Fruit fly (Drosophila melanogaster) whole organism, embryonic: ENCODE results near the gene CG17593.

Experiments used
- Adf1 ChIP-seq: fragments of 200-800 bp; sonication (Bioruptor generic); IDR thresholded peaks from 2 replicates; pipeline ENCODE4 v1.3.6; 2022; ENCODE audit warnings: missing biosample characterization, missing genetic modification characterization
- Atf3 ChIP-seq: fragments of 200-800 bp; sonication (Bioruptor generic); optimal IDR thresholded peaks from 3 replicates; lab custom pipeline; 2016; ENCODE audit warnings: missing biosample characterization, missing genetic modification characterization
- Bgb ChIP-seq: fragments of 200-800 bp; sonication (Bioruptor generic); IDR thresholded peaks from 2 replicates; pipeline ENCODE4 v1.3.6; 2022; ENCODE audit warnings: missing biosample characterization, missing genetic modification characterization; ENCODE audit not compliant: partially characterized antibody
- CG10979 ChIP-seq: fragments of 200-800 bp; sonication (Bioruptor generic); optimal IDR thresholded peaks from 2 replicates; lab custom pipeline; 2018; ENCODE audit warnings: missing biosample characterization, mild to moderate bottlenecking, missing genetic modification characterization, moderate library complexity
- CG12659 ChIP-seq: fragments of 200-800 bp; sonication (Bioruptor generic); optimal IDR thresholded peaks from 3 replicates; lab custom pipeline; 2017; ENCODE audit warnings: mild to moderate bottlenecking, missing biosample characterization, missing genetic modification reagents, missing genetic modification characterization
- CG14965 ChIP-seq: fragments of 200-800 bp; sonication (Bioruptor generic); optimal IDR thresholded peaks from 2 replicates; lab custom pipeline; 2016; ENCODE audit warnings: missing biosample characterization, missing genetic modification characterization, borderline replicate concordance
- CG15011 ChIP-seq: fragments of 200-800 bp; sonication (Bioruptor generic); optimal IDR thresholded peaks from 3 replicates; lab custom pipeline; 2018; ENCODE audit warnings: missing biosample characterization, mild to moderate bottlenecking, missing genetic modification characterization
- CG1602 ChIP-seq: fragments of 200-800 bp; sonication (Bioruptor generic); optimal IDR thresholded peaks from 3 replicates; lab custom pipeline; 2016; ENCODE audit warnings: missing biosample characterization, missing genetic modification characterization
- CG16779 ChIP-seq: fragments of 200-800 bp; sonication (Bioruptor generic); IDR thresholded peaks from 2 replicates; pipeline ENCODE4 v1.3.6; 2022; ENCODE audit warnings: missing biosample characterization, missing genetic modification characterization
- CG18619 ChIP-seq: fragments of 200-800 bp; sonication (Bioruptor generic); optimal IDR thresholded peaks from 3 replicates; lab custom pipeline; 2017; ENCODE audit warnings: missing biosample characterization, mild to moderate bottlenecking, missing genetic modification characterization
- CG2875 ChIP-seq: fragments of 200-800 bp; sonication (Bioruptor generic); optimal IDR thresholded peaks from 2 replicates; lab custom pipeline; 2017; ENCODE audit warnings: missing biosample characterization, mild to moderate bottlenecking, missing genetic modification characterization, missing genetic modification reagents
- CG30020 ChIP-seq: fragments of 200-800 bp; optimal IDR thresholded peaks from 2 replicates; lab custom pipeline; 2019; ENCODE audit warnings: missing biosample characterization, mild to moderate bottlenecking, missing genetic modification characterization, moderate library complexity
- CG3065 ChIP-seq: fragments of 200-800 bp; sonication (Bioruptor generic); optimal IDR thresholded peaks from 2 replicates; lab custom pipeline; 2016; ENCODE audit warnings: missing biosample characterization, missing genetic modification characterization
- CG6254 ChIP-seq: fragments of 200-800 bp; sonication (Bioruptor generic); optimal IDR thresholded peaks from 3 replicates; lab custom pipeline; 2017; ENCODE audit warnings: mild to moderate bottlenecking, missing biosample characterization, missing genetic modification reagents, missing genetic modification characterization
- CG6791 ChIP-seq: fragments of 200-800 bp; sonication (Bioruptor generic); IDR thresholded peaks from 3 replicates; pipeline ENCODE4 v1.3.6; 2022; ENCODE audit warnings: missing biosample characterization, missing genetic modification characterization; ENCODE audit not compliant: partially characterized antibody
- CG7357 ChIP-seq: fragments of 200-800 bp; sonication (Bioruptor generic); IDR thresholded peaks from 3 replicates; pipeline ENCODE4 v1.3.6; 2022; ENCODE audit warnings: missing biosample characterization, missing genetic modification characterization
- D19B ChIP-seq: fragments of 200-800 bp; sonication (Bioruptor generic); optimal IDR thresholded peaks from 2 replicates; lab custom pipeline; 2017; ENCODE audit warnings: missing biosample characterization, mild to moderate bottlenecking, missing genetic modification characterization
- E2f2 ChIP-seq: fragments of 200-800 bp; sonication (Bioruptor generic); IDR thresholded peaks from 2 replicates; pipeline ENCODE4 v1.3.6; 2022; ENCODE audit warnings: missing biosample characterization, missing genetic modification characterization
- ERR ChIP-seq: fragments of 200-800 bp; sonication (Bioruptor generic); optimal IDR thresholded peaks from 2 replicates; lab custom pipeline; 2016; ENCODE audit warnings: missing biosample characterization, missing genetic modification characterization
- Hand ChIP-seq: fragments of 200-800 bp; sonication (Bioruptor generic); optimal IDR thresholded peaks from 2 replicates; lab custom pipeline; 2017; ENCODE audit warnings: mild to moderate bottlenecking, missing biosample characterization, missing genetic modification reagents, missing genetic modification characterization
- HmgZ ChIP-seq: fragments of 200-800 bp; sonication (Bioruptor generic); optimal IDR thresholded peaks from 2 replicates; lab custom pipeline; 2018; ENCODE audit warnings: missing biosample characterization, mild to moderate bottlenecking, missing genetic modification characterization
- Hr3 ChIP-seq: fragments of 200-800 bp; sonication (Bioruptor generic); optimal IDR thresholded peaks from 3 replicates; lab custom pipeline; 2016; ENCODE audit warnings: missing biosample characterization, missing genetic modification characterization
- Med ChIP-seq: fragments of 200-800 bp; sonication (Bioruptor generic); peaks from one replicate; lab custom pipeline; 2016; ENCODE audit warnings: missing biosample characterization, missing genetic modification characterization, mild to moderate bottlenecking, inconsistent platforms, moderate library complexity
- Mrtf ChIP-seq: fragments of 200-800 bp; sonication (Bioruptor generic); IDR thresholded peaks from 3 replicates; pipeline ENCODE4 v1.3.6; 2022; ENCODE audit warnings: missing biosample characterization, missing genetic modification characterization
- NC2β ChIP-seq: fragments of 200-800 bp; sonication (Bioruptor generic); optimal IDR thresholded peaks from 2 replicates; lab custom pipeline; 2016; ENCODE audit warnings: missing biosample characterization, missing genetic modification characterization
- NK7.1 ChIP-seq: fragments of 200-800 bp; sonication (Bioruptor generic); optimal IDR thresholded peaks from 3 replicates; lab custom pipeline; 2016; ENCODE audit warnings: missing biosample characterization, missing genetic modification characterization
- Neu2 ChIP-seq: fragments of 200-800 bp; sonication (Bioruptor generic); optimal IDR thresholded peaks from 3 replicates; lab custom pipeline; 2016; ENCODE audit warnings: missing biosample characterization, missing genetic modification characterization, borderline replicate concordance
- Nf-YB ChIP-seq: fragments of 200-800 bp; sonication (Bioruptor generic); optimal IDR thresholded peaks from 3 replicates; lab custom pipeline; 2019; ENCODE audit warnings: missing biosample characterization, mild to moderate bottlenecking, missing genetic modification characterization, moderate library complexity
- NfI ChIP-seq: fragments of 200-800 bp; sonication (Bioruptor generic); optimal IDR thresholded peaks from 3 replicates; lab custom pipeline; 2018; ENCODE audit warnings: missing biosample characterization, mild to moderate bottlenecking, missing genetic modification characterization, moderate library complexity
- Rfx ChIP-seq: fragments of 200-800 bp; sonication (Bioruptor generic); IDR thresholded peaks from 2 replicates; pipeline ENCODE4 v1.3.6; 2022; ENCODE audit warnings: missing biosample characterization, missing genetic modification characterization
- Scr ChIP-seq: fragments of 200-800 bp; sonication (Bioruptor generic); IDR thresholded peaks from 2 replicates; pipeline ENCODE4 v1.3.6; 2022; ENCODE audit warnings: missing biosample characterization, missing genetic modification characterization; ENCODE audit not compliant: partially characterized antibody
- Side ChIP-seq: fragments of 200-800 bp; sonication (Bioruptor generic); optimal IDR thresholded peaks from 2 replicates; lab custom pipeline; 2016; ENCODE audit warnings: missing biosample characterization, missing genetic modification characterization
- Sox102F ChIP-seq: fragments of 200-800 bp; sonication (Bioruptor generic); optimal IDR thresholded peaks from 2 replicates; lab custom pipeline; 2018; ENCODE audit warnings: missing biosample characterization, mild to moderate bottlenecking, missing genetic modification characterization, moderate library complexity
- bigmax ChIP-seq: fragments of 200-800 bp; sonication (Bioruptor generic); optimal IDR thresholded peaks from 2 replicates; lab custom pipeline; 2018; ENCODE audit warnings: missing biosample characterization, mild to moderate bottlenecking, missing genetic modification characterization
- cato ChIP-seq: fragments of 200-800 bp; sonication (Bioruptor generic); optimal IDR thresholded peaks from 2 replicates; lab custom pipeline; 2016; ENCODE audit warnings: missing biosample characterization, missing genetic modification characterization, borderline replicate concordance
- ems ChIP-seq: fragments of 200-800 bp; sonication (Bioruptor generic); optimal IDR thresholded peaks from 3 replicates; lab custom pipeline; 2016; ENCODE audit warnings: missing biosample characterization, missing genetic modification characterization
- fd96Cb ChIP-seq: fragments of 200-800 bp; sonication (Bioruptor generic); optimal IDR thresholded peaks from 2 replicates; lab custom pipeline; 2018; ENCODE audit warnings: missing biosample characterization, mild to moderate bottlenecking, missing genetic modification characterization, moderate library complexity
- kay ChIP-seq: fragments of 200-800 bp; sonication (Bioruptor generic); optimal IDR thresholded peaks from 2 replicates; lab custom pipeline; 2016; ENCODE audit warnings: missing biosample characterization, missing genetic modification characterization
- mam ChIP-seq: fragments of 200-800 bp; sonication (Bioruptor generic); optimal IDR thresholded peaks from 3 replicates; lab custom pipeline; 2016; ENCODE audit warnings: missing biosample characterization, missing genetic modification characterization
- mirr ChIP-seq: fragments of 200-800 bp; sonication (Bioruptor generic); optimal IDR thresholded peaks from 3 replicates; lab custom pipeline; 2018; ENCODE audit warnings: missing biosample characterization, mild to moderate bottlenecking, missing genetic modification characterization
- nom ChIP-seq: fragments of 200-800 bp; sonication (Bioruptor generic); optimal IDR thresholded peaks from 2 replicates; lab custom pipeline; 2017; ENCODE audit warnings: missing biosample characterization, missing genetic modification characterization, mild to moderate bottlenecking, moderate library complexity, missing genetic modification reagents
- peb ChIP-seq: fragments of 200-800 bp; sonication (Bioruptor generic); IDR thresholded peaks from 2 replicates; pipeline ENCODE4 v1.3.6; 2022; ENCODE audit warnings: missing biosample characterization, missing genetic modification characterization
- pita ChIP-seq: fragments of 200-800 bp; sonication (Bioruptor generic); optimal IDR thresholded peaks from 2 replicates; lab custom pipeline; 2017; ENCODE audit warnings: missing biosample characterization, mild to moderate bottlenecking, missing genetic modification characterization
- sd ChIP-seq: fragments of 200-800 bp; sonication (Bioruptor generic); optimal IDR thresholded peaks from 3 replicates; lab custom pipeline; 2018; ENCODE audit warnings: missing biosample characterization, mild to moderate bottlenecking, missing genetic modification characterization, moderate library complexity
- sens ChIP-seq: fragments of 200-800 bp; sonication (Bioruptor generic); peaks from one replicate; lab custom pipeline; 2016; ENCODE audit warnings: missing biosample characterization, missing genetic modification characterization
- slou ChIP-seq: fragments of 200-800 bp; sonication (Bioruptor generic); optimal IDR thresholded peaks from 3 replicates; lab custom pipeline; 2016; ENCODE audit warnings: missing biosample characterization, missing genetic modification characterization
- tap ChIP-seq: fragments of 200-800 bp; optimal IDR thresholded peaks from 3 replicates; lab custom pipeline; 2019; ENCODE audit warnings: missing biosample characterization, mild to moderate bottlenecking, missing genetic modification characterization, moderate library complexity
- tgo ChIP-seq: fragments of 200-800 bp; sonication (Bioruptor generic); IDR thresholded peaks from 3 replicates; pipeline ENCODE4 v1.3.6; 2022; ENCODE audit warnings: missing biosample characterization, missing genetic modification characterization

Gene CG17593

dm6 chr2L:3478034-3478880 lies 36.4 kb upstream of the CG17593 start, which contains the start of gene Thor (continued):
- TF ChIP-seq Rfx (GFP tag; lab: Robert Waterston, UW) (peak; percentile 74; the same call in 1 of the 2 replicates), sd (tag; lab: Kevin White, UChicago) (peak; percentile 72), slou (GFP tag; lab: Kevin White, UChicago) (peak; percentile 14), Side (GFP tag; lab: Kevin White, UChicago) (peak; percentile 87), Nf-YB (peak; percentile 22), ems (GFP tag; lab: Kevin White, UChicago) (peak; percentile 27), CG12659 (GFP tag; lab: Kevin White, UChicago) (peak; percentile 74), tgo (GFP tag; lab: Robert Waterston, UW) (no peak), CG3065 (GFP tag; lab: Kevin White, UChicago) (no peak), Neu2 (GFP tag; lab: Kevin White, UChicago) (no peak), peb (no peak), CG18619 (GFP tag; lab: Kevin White, UChicago) (peak; percentile 67), CG16779 (GFP tag; lab: Robert Waterston, UW) (peak; percentile 82), Sox102F (peak; percentile 11), bigmax (GFP tag; lab: Kevin White, UChicago) (peak; percentile 44), CG30020 (tag; lab: Kevin White, UChicago) (no peak), mirr (GFP tag; lab: Kevin White, UChicago) (peak; percentile 91), CG2875 (GFP tag; lab: Kevin White, UChicago) (peak; percentile 66), NfI (GFP tag; lab: Kevin White, UChicago) (peak; percentile 60), cato (GFP tag; lab: Kevin White, UChicago) (no peak), fd96Cb (tag; lab: Kevin White, UChicago) (no peak), sens (GFP tag; lab: Kevin White, UChicago) (peak; percentile 90), kay (peak; percentile 24), Adf1 (GFP tag; lab: Robert Waterston, UW) (peak; percentile 55; the same call in 1 of the 2 replicates), Med (GFP tag; lab: Kevin White, UChicago) (peak; percentile 97), CG6791 (GFP tag; lab: Robert Waterston, UW) (peak; percentile 70; the same call in 2 of the 3 replicates), Scr (GFP tag; lab: Robert Waterston, UW) (0 out of 2 replicates have a peak, but pooled peaks have one; percentile 36), Atf3 (GFP tag; lab: Kevin White, UChicago) (peak; percentile 50), NC2β (GFP tag; lab: Kevin White, UChicago) (peak; percentile 72), CG14965 (GFP tag; lab: Kevin White, UChicago) (peak; percentile 41), E2f2 (GFP tag; lab: Robert Waterston, UW) (no peak), CG10979 (peak; percentile 50), pita (GFP tag; lab: Kevin White, UChicago) (no peak), CG15011 (GFP tag; lab: Kevin White, UChicago) (peak; percentile 57), nom (GFP tag; lab: Kevin White, UChicago) (peak; percentile 68), NK7.1 (GFP tag; lab: Kevin White, UChicago) (peak; percentile 6), Mrtf (GFP tag; lab: Robert Waterston, UW) (0 out of 3 replicates have a peak, but pooled peaks have one; percentile 14), CG6254 (GFP tag; lab: Kevin White, UChicago) (peak; percentile 66), D19B (GFP tag; lab: Kevin White, UChicago) (no peak), Hr3 (GFP tag; lab: Kevin White, UChicago) (peak; percentile 13), ERR (GFP tag; lab: Kevin White, UChicago) (peak; percentile 77), Hand (peak; percentile 71), Bgb (GFP tag; lab: Robert Waterston, UW) (peak; percentile 75), tap (tag; lab: Kevin White, UChicago) (peak; percentile 50), HmgZ (tag; lab: Kevin White, UChicago) (peak; percentile 80), mam (GFP tag; lab: Kevin White, UChicago) (peak; percentile 42), CG7357 (GFP tag; lab: Robert Waterston, UW) (no peak), CG1602 (peak; percentile 7)
